Fruit fly (Drosophila melanogaster): Measurements from ENCODE around the gene Sec61gamma.

The Sec61gamma gene

dm6 chrX:19642819-19643504 is at the start of gene Sec61gamma, which contains the start of gene CG12237 (continued):
- peak; percentile 62; the same call in 1 of the 3 replicates for TF ChIP-seq CG11456 (GFP tag; IDR thresholded peaks at IDR 0.05)
- TF ChIP-seq Hmr (GFP tag; optimal IDR thresholded peaks at IDR 0.05): no peak
- TF ChIP-seq Ets97D (GFP tag; optimal IDR thresholded peaks at IDR 0.05): peak; percentile 93
- no peak for TF ChIP-seq org-1 (GFP tag; optimal IDR thresholded peaks at IDR 0.05)
- TF ChIP-seq fd96Cb (tag; optimal IDR thresholded peaks at IDR 0.05): no peak
- no peak for TF ChIP-seq MTF-1 (GFP tag; optimal IDR thresholded peaks at IDR 0.05; ENCODE audit: borderline replicate concordance)
- peak; percentile 33; the same call in 1 of the 2 replicates for TF ChIP-seq CG42726 (GFP tag; IDR thresholded peaks at IDR 0.05; ENCODE audit: partially characterized antibody)
- TF ChIP-seq prd (optimal IDR thresholded peaks at IDR 0.05): no peak
- TF ChIP-seq prd (GFP tag; IDR thresholded peaks at IDR 0.05): no peak
- TF ChIP-seq YL-1 (GFP tag; optimal IDR thresholded peaks at IDR 0.05): peak; percentile 79
- peak; percentile 34 for TF ChIP-seq Max (GFP tag; optimal IDR thresholded peaks at IDR 0.05)
- peak; percentile 84 for TF ChIP-seq MESR4 (GFP tag; optimal IDR thresholded peaks at IDR 0.05)
- TF ChIP-seq CG1647 (GFP tag; optimal IDR thresholded peaks at IDR 0.05): peak; percentile 14
- peak; percentile 30 for TF ChIP-seq trem (tag; optimal IDR thresholded peaks at IDR 0.05)
- peak; percentile 59 for TF ChIP-seq Ets65A (GFP tag)
- TF ChIP-seq CG9609 (GFP tag; optimal IDR thresholded peaks at IDR 0.05): peak; percentile 24
- TF ChIP-seq caup (GFP tag; optimal IDR thresholded peaks at IDR 0.05; ENCODE audit: severe bottlenecking): no peak
- TF ChIP-seq C15 (GFP tag; IDR thresholded peaks at IDR 0.05): no peak
- peak; percentile 75 for TF ChIP-seq HmgZ (tag; optimal IDR thresholded peaks at IDR 0.05)
- no peak for TF ChIP-seq lov (optimal IDR thresholded peaks at IDR 0.05)
- no peak for TF ChIP-seq lov (GFP tag; IDR thresholded peaks at IDR 0.05)
- TF ChIP-seq grau (tag; optimal IDR thresholded peaks at IDR 0.05): peak; percentile 28
- TF ChIP-seq Xbp1 (GFP tag; optimal IDR thresholded peaks at IDR 0.05): peak; percentile 58
- peak; percentile 91 for TF ChIP-seq Deaf1 (tag; optimal IDR thresholded peaks at IDR 0.05)
- TF ChIP-seq pan (optimal IDR thresholded peaks at IDR 0.05): no peak
- TF ChIP-seq pan (GFP tag; optimal IDR thresholded peaks at IDR 0.05 in 1 of 2, IDR thresholded peaks at IDR 0.05 in 1 of 2): no peak
- peak; percentile 30 for TF ChIP-seq ssp (GFP tag; IDR thresholded peaks at IDR 0.05)
- TF ChIP-seq CG11085 (GFP tag; IDR thresholded peaks at IDR 0.05): no peak
- TF ChIP-seq CG15514 (GFP tag; optimal IDR thresholded peaks at IDR 0.05): peak; percentile 79
- TF ChIP-seq pho (GFP tag; optimal IDR thresholded peaks at IDR 0.05): peak; percentile 10
- TF ChIP-seq dimm (GFP tag; IDR thresholded peaks at IDR 0.05): no peak
- no peak for TF ChIP-seq sr (GFP tag; IDR thresholded peaks at IDR 0.05)
- TF ChIP-seq CG9797 (GFP tag; optimal IDR thresholded peaks at IDR 0.05): peak; percentile 31
- no peak for TF ChIP-seq tup (GFP tag; optimal IDR thresholded peaks at IDR 0.05)
- peak in 1 of 2 experiments; percentile 11 for TF ChIP-seq chif (GFP tag; optimal IDR thresholded peaks at IDR 0.05)
- no peak for TF ChIP-seq gem (tag; optimal IDR thresholded peaks at IDR 0.05)
- TF ChIP-seq Ptx1 (GFP tag; IDR thresholded peaks at IDR 0.05): no peak
- no peak for TF ChIP-seq CG4328 (GFP tag; optimal IDR thresholded peaks at IDR 0.05)
- no peak for TF ChIP-seq CG18476 (GFP tag; optimal IDR thresholded peaks at IDR 0.05)
- peak; percentile 7 for TF ChIP-seq CG8290 (GFP tag; optimal IDR thresholded peaks at IDR 0.05)
- peak in 1 of 2 experiments; percentile 78 for TF ChIP-seq CG8290 (tag; optimal IDR thresholded peaks at IDR 0.05)
- TF ChIP-seq CG9817 (tag; optimal IDR thresholded peaks at IDR 0.05): peak; percentile 29
- peak; percentile 85 for TF ChIP-seq HLHmδ (GFP tag; optimal IDR thresholded peaks at IDR 0.05)
- TF ChIP-seq CG32772 (GFP tag; IDR thresholded peaks at IDR 0.05): no peak
- no peak for TF ChIP-seq Usf (GFP tag; optimal IDR thresholded peaks at IDR 0.05)
- peak; percentile 24 for TF ChIP-seq CG15601 (tag; optimal IDR thresholded peaks at IDR 0.05)
- TF ChIP-seq Dp (GFP tag; optimal IDR thresholded peaks at IDR 0.05): peak; percentile 10
- TF ChIP-seq z (GFP tag; IDR thresholded peaks at IDR 0.05): no peak
- TF ChIP-seq tap (tag; optimal IDR thresholded peaks at IDR 0.05): no peak
- TF ChIP-seq CG1602 (GFP tag; optimal IDR thresholded peaks at IDR 0.05): no peak
- no peak for TF ChIP-seq ab (GFP tag; optimal IDR thresholded peaks at IDR 0.05)

All from whole organism, embryonic.